Fruit fly (Drosophila melanogaster) whole organism, embryonic: ENCODE results near the gene BthD.

Source experiments
- Adf1 ChIP-seq: fragments of 200-800 bp; sonication (Bioruptor generic); IDR thresholded peaks from 2 replicates; pipeline ENCODE4 v1.3.6; 2022; ENCODE audit warnings: missing biosample characterization, missing genetic modification characterization
- C15 ChIP-seq: fragments of 200-800 bp; sonication (Bioruptor generic); IDR thresholded peaks from 3 replicates; pipeline ENCODE4 v1.3.6; 2022; ENCODE audit warnings: missing biosample characterization, missing genetic modification characterization
- CG11247 ChIP-seq: fragments of 200-800 bp; sonication (Bioruptor generic); IDR thresholded peaks from 2 replicates; pipeline ENCODE4 v1.3.6; 2022; ENCODE audit warnings: missing biosample characterization, missing genetic modification characterization
- CG11504 ChIP-seq: fragments of 200-800 bp; sonication (Bioruptor generic); optimal IDR thresholded peaks from 3 replicates; lab custom pipeline; 2019; ENCODE audit warnings: missing biosample characterization, mild to moderate bottlenecking, missing genetic modification characterization, moderate library complexity
- CG12104 ChIP-seq: fragments of 200-800 bp; sonication (Bioruptor generic); optimal IDR thresholded peaks from 3 replicates; lab custom pipeline; 2016; ENCODE audit warnings: missing biosample characterization, missing genetic modification characterization
- CG12391 ChIP-seq: fragments of 200-800 bp; sonication (Bioruptor generic); optimal IDR thresholded peaks from 3 replicates; lab custom pipeline; 2018; ENCODE audit warnings: missing biosample characterization, mild to moderate bottlenecking, missing genetic modification characterization, moderate library complexity
- CG12659 ChIP-seq: fragments of 200-800 bp; sonication (Bioruptor generic); optimal IDR thresholded peaks from 3 replicates; lab custom pipeline; 2017; ENCODE audit warnings: mild to moderate bottlenecking, missing biosample characterization, missing genetic modification reagents, missing genetic modification characterization
- CG13287 ChIP-seq: fragments of 200-800 bp; sonication (Bioruptor generic); IDR thresholded peaks from 2 replicates; pipeline ENCODE4 v1.3.6; 2022; ENCODE audit warnings: missing biosample characterization, missing genetic modification characterization; ENCODE audit not compliant: partially characterized antibody
- CG14965 ChIP-seq: fragments of 200-800 bp; sonication (Bioruptor generic); optimal IDR thresholded peaks from 2 replicates; lab custom pipeline; 2016; ENCODE audit warnings: missing biosample characterization, missing genetic modification characterization, borderline replicate concordance
- CG1603 ChIP-seq: fragments of 200-800 bp; sonication (Bioruptor generic); optimal IDR thresholded peaks from 2 replicates; lab custom pipeline; 2019; ENCODE audit warnings: missing biosample characterization, mild to moderate bottlenecking, missing genetic modification characterization, moderate library complexity
- CG18011 ChIP-seq: fragments of 200-800 bp; sonication (Bioruptor generic); optimal IDR thresholded peaks from 2 replicates; lab custom pipeline; 2017; ENCODE audit warnings: missing biosample characterization, missing genetic modification characterization, mild to moderate bottlenecking, moderate library complexity, missing genotype
- CG18476 ChIP-seq: fragments of 200-800 bp; sonication (Bioruptor generic); optimal IDR thresholded peaks from 2 replicates; lab custom pipeline; 2016; ENCODE audit warnings: missing biosample characterization, mild to moderate bottlenecking, missing genetic modification characterization
- CG18619 ChIP-seq: fragments of 200-800 bp; sonication (Bioruptor generic); optimal IDR thresholded peaks from 3 replicates; lab custom pipeline; 2017; ENCODE audit warnings: missing biosample characterization, mild to moderate bottlenecking, missing genetic modification characterization
- CG3163 ChIP-seq: fragments of 200-800 bp; sonication (Bioruptor generic); optimal IDR thresholded peaks from 3 replicates; lab custom pipeline; 2016; ENCODE audit warnings: missing biosample characterization, missing genetic modification characterization
- CG3281 ChIP-seq: fragments of 200-800 bp; sonication (Bioruptor generic); optimal IDR thresholded peaks from 3 replicates; lab custom pipeline; 2017; ENCODE audit warnings: missing biosample characterization, mild to moderate bottlenecking, missing genetic modification characterization
- CG4617 ChIP-seq: fragments of 200-800 bp; sonication (Bioruptor generic); optimal IDR thresholded peaks from 3 replicates; lab custom pipeline; 2016; ENCODE audit warnings: missing biosample characterization, missing genetic modification characterization, borderline replicate concordance
- CG4854 ChIP-seq: fragments of 200-800 bp; sonication (Bioruptor generic); optimal IDR thresholded peaks from 2 replicates; lab custom pipeline; 2016; ENCODE audit warnings: missing biosample characterization, missing genetic modification characterization, inconsistent platforms
- CG5245 ChIP-seq: fragments of 200-800 bp; sonication (Bioruptor generic); optimal IDR thresholded peaks from 3 replicates; lab custom pipeline; 2016; ENCODE audit warnings: missing biosample characterization, missing genetic modification characterization
- CG6272 ChIP-seq: fragments of 200-800 bp; sonication (Bioruptor generic); IDR thresholded peaks from 2 replicates; pipeline ENCODE4 v1.3.6; 2022; ENCODE audit warnings: missing biosample characterization, missing genetic modification characterization
- CG6654 ChIP-seq: fragments of 200-800 bp; sonication (Bioruptor generic); optimal IDR thresholded peaks from 2 replicates; lab custom pipeline; 2017; ENCODE audit warnings: missing biosample characterization, mild to moderate bottlenecking, missing genetic modification characterization
- CG9817 ChIP-seq: fragments of 200-800 bp; sonication (Bioruptor generic); optimal IDR thresholded peaks from 2 replicates; lab custom pipeline; 2018; ENCODE audit warnings: missing biosample characterization, mild to moderate bottlenecking, missing genetic modification characterization, moderate library complexity
- Chrac-16 ChIP-seq: fragments of 200-800 bp; sonication (Bioruptor generic); optimal IDR thresholded peaks from 3 replicates; lab custom pipeline; 2016; ENCODE audit warnings: missing biosample characterization, missing genetic modification characterization
- E2f1 ChIP-seq: fragments of 200-800 bp; sonication (Bioruptor generic); IDR thresholded peaks from 2 replicates; pipeline ENCODE4 v1.3.6; 2022; ENCODE audit warnings: missing biosample characterization, missing genetic modification characterization
- Fer2 ChIP-seq: fragments of 200-800 bp; sonication (Bioruptor generic); optimal IDR thresholded peaks from 2 replicates; lab custom pipeline; 2018; ENCODE audit warnings: missing biosample characterization, mild to moderate bottlenecking, missing genetic modification characterization, moderate library complexity
- Meics ChIP-seq: fragments of 200-800 bp; sonication (Bioruptor generic); optimal IDR thresholded peaks from 2 replicates; lab custom pipeline; 2017; ENCODE audit warnings: missing biosample characterization, mild to moderate bottlenecking, missing genetic modification characterization
- Optix ChIP-seq: fragments of 200-800 bp; sonication (Bioruptor generic); IDR thresholded peaks from 3 replicates; pipeline ENCODE4 v1.3.6; 2022; ENCODE audit warnings: missing biosample characterization, missing genetic modification characterization
- Stat92E ChIP-seq, 3 experiments: fragments of >200 bp in 2 of 3; fragments of 200-800 bp in 1 of 3; sonication (Bioruptor generic) in 1 of 3; optimal IDR thresholded peaks; 2 replicates each; lab custom pipeline; 2017 to 2019; ENCODE audit warnings: missing biosample characterization in 3 of 3, missing genetic modification characterization in 3 of 3, mild to moderate bottlenecking in 1 of 3, moderate library complexity in 1 of 3
- abd-A ChIP-seq: fragments of 200-800 bp; sonication (Bioruptor generic); optimal IDR thresholded peaks from 3 replicates; lab custom pipeline; 2019; ENCODE audit warnings: missing biosample characterization, mild to moderate bottlenecking, missing genetic modification characterization, moderate library complexity
- btn ChIP-seq: fragments of 200-800 bp; sonication (Bioruptor generic); optimal IDR thresholded peaks from 2 replicates; lab custom pipeline; 2016; ENCODE audit warnings: missing biosample characterization, missing genetic modification characterization
- chif ChIP-seq, 2 experiments: fragments of 200-800 bp; sonication (Bioruptor generic); optimal IDR thresholded peaks; 3 replicates each; lab custom pipeline; 2016; ENCODE audit warnings: missing biosample characterization in 2 of 2, missing genetic modification characterization in 2 of 2
- chn ChIP-seq: fragments of 200-800 bp; sonication (Bioruptor generic); optimal IDR thresholded peaks from 2 replicates; lab custom pipeline; 2016; ENCODE audit warnings: missing biosample characterization, missing genetic modification characterization
- ci ChIP-seq: fragments of 200-800 bp; sonication (Bioruptor generic); IDR thresholded peaks from 3 replicates; pipeline ENCODE4 v1.3.6; 2022; ENCODE audit warnings: missing biosample characterization, missing genetic modification characterization
- croc ChIP-seq: fragments of 200-800 bp; sonication (Bioruptor generic); conservative IDR thresholded peaks from 3 replicates; pipeline ENCODE4 v1.3.6; 2022; ENCODE audit warnings: missing biosample characterization, missing genetic modification characterization
- gem ChIP-seq: fragments of 200-800 bp; sonication (Bioruptor generic); optimal IDR thresholded peaks from 2 replicates; lab custom pipeline; 2019; ENCODE audit warnings: missing biosample characterization, mild to moderate bottlenecking, missing genetic modification characterization, moderate library complexity
- kay ChIP-seq: fragments of 200-800 bp; sonication (Bioruptor generic); optimal IDR thresholded peaks from 2 replicates; lab custom pipeline; 2016; ENCODE audit warnings: missing biosample characterization, missing genetic modification characterization
- ken ChIP-seq: fragments of 200-800 bp; sonication (Bioruptor generic); IDR thresholded peaks from 3 replicates; pipeline ENCODE4 v1.3.6; 2022; ENCODE audit warnings: missing biosample characterization, missing genetic modification characterization
- klu ChIP-seq: fragments of 200-800 bp; sonication (Bioruptor generic); IDR thresholded peaks from 2 replicates; pipeline ENCODE4 v1.3.6; 2022; ENCODE audit warnings: missing biosample characterization, missing genetic modification characterization
- lab ChIP-seq: fragments of 200-800 bp; sonication (Bioruptor generic); optimal IDR thresholded peaks from 3 replicates; lab custom pipeline; 2017; ENCODE audit warnings: missing biosample characterization, missing genetic modification characterization, mild to moderate bottlenecking, moderate library complexity, missing genetic modification reagents
- lilli ChIP-seq: fragments of 200-800 bp; sonication (Bioruptor generic); optimal IDR thresholded peaks from 3 replicates; lab custom pipeline; 2016; ENCODE audit warnings: missing biosample characterization, missing genetic modification characterization
- oc ChIP-seq: fragments of 200-800 bp; sonication (Bioruptor generic); optimal IDR thresholded peaks from 2 replicates; lab custom pipeline; 2018; ENCODE audit warnings: missing biosample characterization, mild to moderate bottlenecking, missing genetic modification characterization, moderate library complexity
- odd ChIP-seq: fragments of 200-800 bp; sonication (Bioruptor generic); optimal IDR thresholded peaks from 2 replicates; lab custom pipeline; 2017; ENCODE audit warnings: missing biosample characterization, mild to moderate bottlenecking, missing genetic modification characterization
- onecut ChIP-seq: fragments of 200-800 bp; sonication (Bioruptor generic); IDR thresholded peaks from 2 replicates; pipeline ENCODE4 v1.3.6; 2022; ENCODE audit warnings: missing biosample characterization, missing genetic modification characterization
- pho ChIP-seq: fragments of 200-800 bp; sonication (Bioruptor generic); optimal IDR thresholded peaks from 2 replicates; lab custom pipeline; 2016; ENCODE audit warnings: missing biosample characterization, missing genetic modification characterization
- run ChIP-seq: fragments of 200-800 bp; sonication (Bioruptor generic); optimal IDR thresholded peaks from 3 replicates; lab custom pipeline; 2018; ENCODE audit warnings: missing biosample characterization, mild to moderate bottlenecking, missing genetic modification characterization
- sc ChIP-seq, 3 experiments: fragments of >200 bp in 2 of 3; fragments of 200-800 bp in 1 of 3; sonication (Bioruptor generic) in 1 of 3; optimal IDR thresholded peaks; 2 replicates in 2 of 3; 3 replicates in 1 of 3; lab custom pipeline; 2017; ENCODE audit warnings: mild to moderate bottlenecking in 1 of 3, missing biosample characterization in 1 of 3, missing genetic modification characterization in 1 of 3, missing genetic modification reagents in 1 of 3
- sd ChIP-seq: fragments of 200-800 bp; sonication (Bioruptor generic); optimal IDR thresholded peaks from 3 replicates; lab custom pipeline; 2018; ENCODE audit warnings: missing biosample characterization, mild to moderate bottlenecking, missing genetic modification characterization, moderate library complexity
- stwl ChIP-seq: fragments of 200-800 bp; sonication (Bioruptor generic); optimal IDR thresholded peaks from 3 replicates; lab custom pipeline; 2018; ENCODE audit warnings: missing biosample characterization, mild to moderate bottlenecking, missing genetic modification characterization, moderate library complexity
- zfh1 ChIP-seq: fragments of 200-800 bp; sonication (Bioruptor generic); IDR thresholded peaks from 3 replicates; pipeline ENCODE4 v1.3.6; 2022; ENCODE audit warnings: missing biosample characterization, missing genetic modification characterization

The BthD gene

DNA sequence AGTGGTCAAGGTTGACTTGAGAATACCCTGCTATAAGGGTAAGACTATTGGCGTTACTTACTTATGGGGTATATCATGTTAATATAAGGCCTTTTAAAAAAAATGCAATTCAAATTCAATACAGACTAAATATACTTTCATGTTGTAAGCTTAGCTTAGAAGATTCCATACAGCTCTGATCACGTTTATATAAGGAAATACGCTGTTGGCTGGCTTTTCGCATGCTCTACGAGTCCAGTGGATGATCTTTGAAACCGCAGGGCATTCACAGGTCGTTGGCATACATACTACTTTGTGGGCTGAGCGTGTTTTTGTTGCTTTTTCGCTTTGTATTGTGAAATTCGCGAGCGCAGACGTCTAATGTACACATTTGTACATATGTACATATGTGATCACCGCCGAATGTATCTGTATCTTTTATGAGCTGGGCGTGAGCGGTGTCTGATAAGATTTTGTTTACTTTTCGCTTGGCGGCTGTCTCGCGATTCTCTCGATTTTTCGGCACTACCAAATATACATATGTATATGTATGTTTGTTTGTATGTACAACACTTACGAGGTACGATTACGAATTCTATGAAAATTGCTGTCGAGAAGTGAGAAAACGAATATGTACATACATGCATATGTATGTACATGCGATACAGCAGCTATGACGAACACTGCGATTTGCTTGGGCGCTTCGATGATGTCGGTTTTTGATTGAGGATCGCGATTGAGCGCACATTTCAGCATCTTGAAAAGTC is 22.5 kb downstream of the BthD start (continued):
- TF ChIP-seq CG9817 (tag; lab: Kevin White, UChicago) (peak; percentile 41), onecut (GFP tag; lab: Robert Waterston, UW) (peak; percentile 39; the same call in 1 of the 2 replicates), CG18011 (GFP tag; lab: Kevin White, UChicago) (no peak), CG6654 (GFP tag; lab: Kevin White, UChicago) (no peak), CG13287 (GFP tag; lab: Robert Waterston, UW) (no peak), Stat92E (GFP tag; optimal IDR thresholded peaks at IDR 0.05; lab: Kevin White, UChicago) (no peak), CG12659 (GFP tag; lab: Kevin White, UChicago) (peak; percentile 57), lab (GFP tag; lab: Kevin White, UChicago) (peak; percentile 83), gem (tag; lab: Kevin White, UChicago) (peak; percentile 33), CG5245 (GFP tag; lab: Kevin White, UChicago) (no peak), ken (GFP tag; lab: Robert Waterston, UW) (no peak), ci (GFP tag; lab: Robert Waterston, UW) (peak; percentile 64; the same call in 2 of the 3 replicates), lilli (GFP tag; lab: Kevin White, UChicago) (peak; percentile 69), CG4617 (GFP tag; lab: Kevin White, UChicago) (no peak), CG6272 (no peak), chn (GFP tag; lab: Kevin White, UChicago) (peak; percentile 25), CG18619 (GFP tag; lab: Kevin White, UChicago) (peak; percentile 32), Chrac-16 (GFP tag; lab: Kevin White, UChicago) (peak; percentile 24), CG4854 (GFP tag; lab: Kevin White, UChicago) (no peak), odd (GFP tag; lab: Kevin White, UChicago) (peak; percentile 51), Meics (GFP tag; lab: Kevin White, UChicago) (peak; percentile 65), stwl (tag; lab: Kevin White, UChicago) (no peak), CG14965 (GFP tag; lab: Kevin White, UChicago) (no peak), oc (no peak), CG11247 (peak; percentile 48; the same call in 1 of the 2 replicates), Optix (GFP tag; lab: Robert Waterston, UW) (no peak), CG3281 (peak; percentile 64), run (no peak), abd-A (tag; lab: Kevin White, UChicago) (peak; percentile 52), CG1603 (tag; lab: Kevin White, UChicago) (no peak), Fer2 (peak; percentile 49), klu (GFP tag; lab: Robert Waterston, UW) (peak; percentile 57; the same call in 1 of the 2 replicates), CG18476 (GFP tag; lab: Kevin White, UChicago) (no peak), CG3163 (no peak), croc (GFP tag; lab: Robert Waterston, UW) (no peak), CG12391 (tag; lab: Kevin White, UChicago) (no peak), btn (GFP tag; lab: Kevin White, UChicago) (no peak), kay (GFP tag; lab: Kevin White, UChicago) (no peak), CG11504 (tag; lab: Kevin White, UChicago) (peak; percentile 33), C15 (GFP tag; lab: Robert Waterston, UW) (no peak), zfh1 (GFP tag; lab: Robert Waterston, UW) (0 out of 3 replicates have a peak, but pooled peaks have one; percentile 24), E2f1 (GFP tag; lab: Robert Waterston, UW) (no peak), sd (tag; lab: Kevin White, UChicago) (peak; percentile 42), pho (GFP tag; lab: Kevin White, UChicago) (peak; percentile 65), Adf1 (GFP tag; lab: Robert Waterston, UW) (no peak), chif (GFP tag; optimal IDR thresholded peaks at IDR 0.05; lab: Kevin White, UChicago) (peak in 1 of 2 experiments; percentile 14), CG12104 (GFP tag; lab: Kevin White, UChicago) (peak; percentile 52), sc (optimal IDR thresholded peaks at IDR 0.05; lab: Kevin White, UChicago) (no peak), sc (GFP tag; optimal IDR thresholded peaks at IDR 0.05; lab: Kevin White, UChicago) (no peak)
